4 fruit fly cellular contexts compared by ENCODE assay signal in genomic region chr3R:16113124-16113523, dm6.
A peak's percentile ranks its signal among the peaks of the same experiment; 100 is the strongest.
TF ChIP-seq lines count a peak whose summit lies in the region.

No protein-coding gene starts in this region.

- no peak for TF ChIP-seq CTCF in whole organism, embryonic (GFP tag; optimal IDR thresholded peaks at IDR 0.05; lab: Kevin White, UChicago)

TF ChIP-seq in whole organism, 6 proteins besides CTCF, POLR2A, EP300 and RAD21:
- peak; percentile 54 for TF ChIP-seq Dll (optimal IDR thresholded peaks at IDR 0.05; lab: Kevin White, UChicago)
- no peak for TF ChIP-seq usp (GFP tag; optimal IDR thresholded peaks at IDR 0.05; lab: Kevin White, UChicago)

TF ChIP-seq in whole organism, embryonic, 481 proteins besides CTCF, POLR2A, EP300 and RAD21:
- TF ChIP-seq MBD-R2 (GFP tag; IDR thresholded peaks at IDR 0.05; lab: Robert Waterston, UW): no peak
- TF ChIP-seq CG8478 (optimal IDR thresholded peaks at IDR 0.05; lab: Kevin White, UChicago): peak; percentile 14
TF ChIP-seq in whole organism, embryonic: peak in this region for 1.

TF ChIP-seq in whole organism, prepupa, 60 proteins besides CTCF, POLR2A, EP300 and RAD21:
- peak; percentile 49 for TF ChIP-seq svp (GFP tag; lab: Kevin White, UChicago)
- peak; percentile 81 for TF ChIP-seq Blimp-1 (GFP tag; optimal IDR thresholded peaks at IDR 0.05; lab: Kevin White, UChicago)
- TF ChIP-seq Sox14 (GFP tag; optimal IDR thresholded peaks at IDR 0.05; lab: Kevin White, UChicago): no peak
- peak; percentile 12 for TF ChIP-seq CG6854 (GFP tag; optimal IDR thresholded peaks at IDR 0.05; lab: Kevin White, UChicago)
TF ChIP-seq in whole organism, prepupa: peak in this region for 3.

TF ChIP-seq in whole organism, wandering third instar larva, 38 proteins besides CTCF, POLR2A, EP300 and RAD21:
- TF ChIP-seq br (GFP tag; optimal IDR thresholded peaks at IDR 0.05; lab: Kevin White, UChicago) (no peak), Vsx2 (GFP tag; optimal IDR thresholded peaks at IDR 0.05; lab: Kevin White, UChicago; ENCODE audit: partially characterized antibody) (peak; percentile 52), foxo (GFP tag; optimal IDR thresholded peaks at IDR 0.05; lab: Kevin White, UChicago) (no peak)
